Fruit fly (Drosophila melanogaster): Measurements from ENCODE around the gene CG1316.

CG1316 gene

dm6 chr3L:4286784-4287183 is 3.1 kb downstream of the CG1316 start, which contains the start of gene TfIIEbeta (continued):
- TF ChIP-seq CG10209 (GFP tag; optimal IDR thresholded peaks at IDR 0.05): peak; percentile 6
- peak; percentile 32 for TF ChIP-seq grau (tag; optimal IDR thresholded peaks at IDR 0.05)
- no peak for TF ChIP-seq CG4282 (GFP tag; optimal IDR thresholded peaks at IDR 0.05)
- no peak for TF ChIP-seq tna (GFP tag; IDR thresholded peaks at IDR 0.05; ENCODE audit: partially characterized antibody)
- peak; percentile 6; the same call in 1 of the 2 replicates for TF ChIP-seq CG42726 (GFP tag; IDR thresholded peaks at IDR 0.05; ENCODE audit: partially characterized antibody)
- peak; percentile 66 for TF ChIP-seq CG17359 (tag; optimal IDR thresholded peaks at IDR 0.05)
- no peak for TF ChIP-seq Jarid2 (GFP tag; optimal IDR thresholded peaks at IDR 0.05)
- TF ChIP-seq wek (GFP tag; optimal IDR thresholded peaks at IDR 0.05): no peak
- TF ChIP-seq Ada2b (GFP tag; IDR thresholded peaks at IDR 0.05): no peak
- no peak for TF ChIP-seq CG30403 (GFP tag; optimal IDR thresholded peaks at IDR 0.05)
- TF ChIP-seq emc (GFP tag; optimal IDR thresholded peaks at IDR 0.05): no peak
- no peak for TF ChIP-seq pita (GFP tag; optimal IDR thresholded peaks at IDR 0.05)
- peak; percentile 9 for TF ChIP-seq CG1602 (GFP tag; optimal IDR thresholded peaks at IDR 0.05)
- TF ChIP-seq CG31388 (GFP tag; optimal IDR thresholded peaks at IDR 0.05): no peak
- peak; percentile 30 for TF ChIP-seq gsb-n (tag; optimal IDR thresholded peaks at IDR 0.05)
- TF ChIP-seq MBD-R2 (GFP tag; IDR thresholded peaks at IDR 0.05): peak; percentile 92
- no peak for TF ChIP-seq NC2β (GFP tag; optimal IDR thresholded peaks at IDR 0.05)
- no peak for TF ChIP-seq CG6791 (GFP tag; IDR thresholded peaks at IDR 0.05; ENCODE audit: partially characterized antibody)
- TF ChIP-seq CG2678 (tag; optimal IDR thresholded peaks at IDR 0.05): no peak
- TF ChIP-seq CG13296 (GFP tag; optimal IDR thresholded peaks at IDR 0.05): peak; percentile 7
- peak; percentile 37 for TF ChIP-seq CG1233 (GFP tag; optimal IDR thresholded peaks at IDR 0.05)
- TF ChIP-seq sens (GFP tag): peak; percentile 64
- no peak for TF ChIP-seq Ets65A (GFP tag)
- TF ChIP-seq CG10366 (GFP tag; IDR thresholded peaks at IDR 0.05): peak; percentile 28
- no peak for TF ChIP-seq fu2 (GFP tag; optimal IDR thresholded peaks at IDR 0.05)
- TF ChIP-seq Stat92E (GFP tag; optimal IDR thresholded peaks at IDR 0.05): peak in 1 of 3 experiments; percentile 6
- peak; percentile 42; the same call in 1 of the 2 replicates for TF ChIP-seq amos (GFP tag; IDR thresholded peaks at IDR 0.05; ENCODE audit: partially characterized antibody)
- peak; percentile 43 for TF ChIP-seq pzg (GFP tag; optimal IDR thresholded peaks at IDR 0.05)
- TF ChIP-seq stc (GFP tag; IDR thresholded peaks at IDR 0.05): peak; percentile 7; the same call in 1 of the 2 replicates
- no peak for TF ChIP-seq esg (GFP tag; conservative IDR thresholded peaks at IDR 0.05)
- no peak for TF ChIP-seq CG11085 (GFP tag; IDR thresholded peaks at IDR 0.05)
- TF ChIP-seq Oaz (GFP tag; IDR thresholded peaks at IDR 0.05): no peak
- peak; percentile 28 for TF ChIP-seq az2 (GFP tag; optimal IDR thresholded peaks at IDR 0.05)
- peak; percentile 3 to 13 for TF ChIP-seq dpn (GFP tag; optimal IDR thresholded peaks at IDR 0.05)

dm6 chr3L:4288591-4289056 is 5.0 kb downstream of the CG1316 start, which contains the start of gene Hexo1:
Hexo1 (plus strand) TSS chr3L:4288641.
- peak; percentile 48 for TF ChIP-seq CG13624 (GFP tag; optimal IDR thresholded peaks at IDR 0.05)
- peak; percentile 31 for TF ChIP-seq CG18262 (tag; optimal IDR thresholded peaks at IDR 0.05)
- peak; percentile 15 for TF ChIP-seq mam (GFP tag; optimal IDR thresholded peaks at IDR 0.05)
- TF ChIP-seq Neu2 (GFP tag; optimal IDR thresholded peaks at IDR 0.05; ENCODE audit: borderline replicate concordance): no peak
- TF ChIP-seq CG32532 (GFP tag; IDR thresholded peaks at IDR 0.05): peak; percentile 51; the same call in 1 of the 2 replicates
- peak; percentile 50; the same call in 2 of the 3 replicates for TF ChIP-seq dysf (GFP tag; IDR thresholded peaks at IDR 0.05)
- TF ChIP-seq CG7839 (tag; optimal IDR thresholded peaks at IDR 0.05): peak; percentile 47
- peak; percentile 70 for TF ChIP-seq grn (GFP tag; optimal IDR thresholded peaks at IDR 0.05)
- TF ChIP-seq kni (GFP tag; optimal IDR thresholded peaks at IDR 0.05): peak; percentile 11
- TF ChIP-seq CG10321 (GFP tag; IDR thresholded peaks at IDR 0.05): no peak
- peak; percentile 55 for TF ChIP-seq HmgZ (tag; optimal IDR thresholded peaks at IDR 0.05)
- peak; percentile 11 for TF ChIP-seq Blimp-1 (GFP tag; optimal IDR thresholded peaks at IDR 0.05)
- no peak for TF ChIP-seq crol (GFP tag; IDR thresholded peaks at IDR 0.05)
- TF ChIP-seq CG10366 (GFP tag; IDR thresholded peaks at IDR 0.05): 0 out of 2 replicates have a peak, but pooled peaks have one; percentile 10
- TF ChIP-seq CG2712 (tag; optimal IDR thresholded peaks at IDR 0.05): peak; percentile 38
- peak; percentile 37 for TF ChIP-seq CG30403 (GFP tag; optimal IDR thresholded peaks at IDR 0.05)
- no peak for TF ChIP-seq CG12236 (GFP tag; optimal IDR thresholded peaks at IDR 0.05)
- 0 out of 2 replicates have a peak, but pooled peaks have one; percentile 17 for TF ChIP-seq Ada2b (GFP tag; IDR thresholded peaks at IDR 0.05)
- TF ChIP-seq CG17359 (tag; optimal IDR thresholded peaks at IDR 0.05): peak; percentile 40
- no peak for TF ChIP-seq tap (tag; optimal IDR thresholded peaks at IDR 0.05)
- TF ChIP-seq CG15269 (tag; optimal IDR thresholded peaks at IDR 0.05): peak; percentile 65
